Worm (Caenorhabditis elegans) whole organism, L1 larva: ENCODE data around the gene sptl-1.
"Not testable (repeated sequence)": the region's sequence is repeated elsewhere in the genome, so short reads cannot be mapped to it uniquely, and the experiment has no call there.

Experiments used
- C34B4.2 ChIP-seq: sonication (generic microtip); optimal IDR thresholded peaks from 2 replicates; lab custom pipeline; 2017; ENCODE audit warnings: mild to moderate bottlenecking, missing genetic modification characterization, missing compliant biosample characterization
- F16B12.6 ChIP-seq: fragments of 150-350 bp; optimal IDR thresholded peaks from 2 replicates; lab custom pipeline; 2014; ENCODE audit warnings: missing biosample characterization, missing genetic modification characterization
- Y116A8C.19 ChIP-seq: sonication (generic microtip); optimal IDR thresholded peaks from 2 replicates; lab custom pipeline; 2016; ENCODE audit warnings: missing compliant biosample characterization, missing genetic modification characterization, borderline replicate concordance
- aha-1 ChIP-seq: fragments of 150-350 bp; optimal IDR thresholded peaks from 2 replicates; lab custom pipeline; 2014; ENCODE audit warnings: missing biosample characterization, missing genetic modification characterization
- aly-2 ChIP-seq: fragments of 150-350 bp; optimal IDR thresholded peaks from 2 replicates; lab custom pipeline; 2014; ENCODE audit warnings: missing biosample characterization, missing genetic modification characterization
- ceh-8 ChIP-seq: fragments of 200-800 bp; sonication (Bioruptor generic); optimal IDR thresholded peaks from 2 replicates; lab custom pipeline; 2018; ENCODE audit warnings: mild to moderate bottlenecking, missing genetic modification characterization, moderate library complexity, missing compliant biosample characterization
- ceh-82 ChIP-seq, 3 experiments: fragments of 150-350 bp in 1 of 3; sonication (generic microtip) in 2 of 3; optimal IDR thresholded peaks; 2 replicates each; lab custom pipeline; 2014 to 2017; ENCODE audit warnings: missing biosample characterization in 3 of 3, missing genetic modification characterization in 3 of 3
- ceh-90 ChIP-seq: sonication (generic microtip); optimal IDR thresholded peaks from 2 replicates; lab custom pipeline; 2016; ENCODE audit warnings: missing genetic modification characterization, missing compliant biosample characterization
- efl-1 ChIP-seq, 4 experiments: fragments of 150-350 bp; optimal IDR thresholded peaks in 3 of 4; peaks in 1 of 4; 1 replicate in 1 of 4; 2 replicates in 3 of 4; lab custom pipeline; 2014; ENCODE audit warnings: missing biosample characterization in 2 of 4, missing genetic modification characterization in 2 of 4, missing genetic modification reagents in 2 of 4
- efl-3 ChIP-seq: fragments of 200-800 bp; sonication (Bioruptor generic); optimal IDR thresholded peaks from 2 replicates; lab custom pipeline; 2018; ENCODE audit warnings: mild to moderate bottlenecking, missing genetic modification characterization, missing compliant biosample characterization
- elt-3 ChIP-seq, 6 experiments: fragments of 150-350 bp in 1 of 6; sonication (generic microtip); optimal IDR thresholded peaks; 2 replicates each; lab custom pipeline; 2017 to 2018; ENCODE audit warnings: missing biosample characterization in 6 of 6, missing genetic modification characterization in 6 of 6, inconsistent platforms in 1 of 6
- fkh-8 ChIP-seq: sonication (generic microtip); optimal IDR thresholded peaks from 2 replicates; lab custom pipeline; 2016; ENCODE audit warnings: mild to moderate bottlenecking, missing genetic modification characterization, missing compliant biosample characterization
- hlh-4 ChIP-seq: sonication (generic microtip); optimal IDR thresholded peaks from 2 replicates; lab custom pipeline; 2016; ENCODE audit warnings: mild to moderate bottlenecking, missing genetic modification characterization, missing compliant biosample characterization
- hpl-2 ChIP-seq: fragments of 150-350 bp; optimal IDR thresholded peaks from 2 replicates; lab custom pipeline; 2014; ENCODE audit warnings: missing biosample characterization, missing genetic modification reagents, missing genetic modification characterization
- irx-1 ChIP-seq: sonication (generic microtip); optimal IDR thresholded peaks from 2 replicates; lab custom pipeline; 2016; ENCODE audit warnings: missing genetic modification characterization, missing compliant biosample characterization
- isw-1 ChIP-seq: fragments of 200-800 bp; sonication (Bioruptor generic); IDR thresholded peaks from 2 replicates; pipeline ENCODE4 v1.3.6; 2022; ENCODE audit warnings: missing genetic modification characterization, missing compliant biosample characterization
- jun-1 ChIP-seq: fragments of 150-350 bp; optimal IDR thresholded peaks from 2 replicates; lab custom pipeline; 2014; ENCODE audit warnings: missing biosample characterization, missing genetic modification reagents, missing genetic modification characterization
- lin-14 ChIP-seq: fragments of 200-800 bp; sonication (Bioruptor generic); optimal IDR thresholded peaks from 2 replicates; lab custom pipeline; 2018; ENCODE audit warnings: mild to moderate bottlenecking, missing genetic modification characterization, moderate library complexity, missing compliant biosample characterization
- lin-39 ChIP-seq: fragments of 150-350 bp; optimal IDR thresholded peaks from 2 replicates; lab custom pipeline; 2014; ENCODE audit warnings: missing biosample characterization, missing genetic modification reagents, missing genetic modification characterization
- lsy-2 ChIP-seq, 2 experiments: fragments of 150-350 bp; optimal IDR thresholded peaks; 2 replicates each; lab custom pipeline; 2014; ENCODE audit warnings: missing biosample characterization in 2 of 2, missing genetic modification characterization in 2 of 2
- mab-9 ChIP-seq: fragments of 200-800 bp; sonication (Bioruptor generic); IDR thresholded peaks from 2 replicates; pipeline ENCODE4 v1.3.6; 2022; ENCODE audit warnings: missing genetic modification reagents, missing genetic modification characterization, missing compliant biosample characterization
- mep-1 ChIP-seq: fragments of 150-350 bp; optimal IDR thresholded peaks from 2 replicates; lab custom pipeline; 2014; ENCODE audit warnings: missing biosample characterization, missing genetic modification characterization
- nhr-12 ChIP-seq: sonication (generic microtip); optimal IDR thresholded peaks from 2 replicates; lab custom pipeline; 2017; ENCODE audit warnings: missing biosample characterization, missing genetic modification characterization
- nhr-71 ChIP-seq: sonication (generic microtip); optimal IDR thresholded peaks from 2 replicates; lab custom pipeline; 2016; ENCODE audit warnings: mild to moderate bottlenecking, missing genetic modification characterization, moderate library complexity, missing compliant biosample characterization
- nhr-76 ChIP-seq: sonication (generic microtip); optimal IDR thresholded peaks from 2 replicates; lab custom pipeline; 2017; ENCODE audit warnings: missing biosample characterization, missing genetic modification characterization
- nhr-77 ChIP-seq: fragments of 150-350 bp; optimal IDR thresholded peaks from 2 replicates; lab custom pipeline; 2014; ENCODE audit warnings: missing biosample characterization, missing genetic modification characterization
- nhr-85 ChIP-seq: sonication (generic microtip); peaks from one replicate; lab custom pipeline; 2016; ENCODE audit warnings: missing genetic modification characterization, inconsistent platforms, missing compliant biosample characterization
- pqm-1 ChIP-seq: sonication (generic microtip); optimal IDR thresholded peaks from 3 replicates; lab custom pipeline; 2017; ENCODE audit warnings: missing biosample characterization, missing genetic modification characterization
- rnt-1 ChIP-seq: sonication (generic microtip); optimal IDR thresholded peaks from 2 replicates; lab custom pipeline; 2016; ENCODE audit warnings: mild to moderate bottlenecking, missing genetic modification characterization, moderate library complexity, missing compliant biosample characterization
- tbx-2 ChIP-seq: sonication (generic microtip); optimal IDR thresholded peaks from 2 replicates; lab custom pipeline; 2016; ENCODE audit warnings: missing genetic modification characterization, missing compliant biosample characterization
- unc-86 ChIP-seq: sonication (generic microtip); optimal IDR thresholded peaks from 2 replicates; lab custom pipeline; 2016; ENCODE audit warnings: missing genetic modification characterization, missing compliant biosample characterization
- vab-15 ChIP-seq: sonication (generic microtip); optimal IDR thresholded peaks from 2 replicates; lab custom pipeline; 2017; ENCODE audit warnings: missing genotype, mild to moderate bottlenecking, missing genetic modification characterization, missing compliant biosample characterization
- xbp-1 ChIP-seq: sonication (generic microtip); optimal IDR thresholded peaks from 2 replicates; lab custom pipeline; 2016; ENCODE audit warnings: missing genetic modification characterization, missing compliant biosample characterization
- zag-1 ChIP-seq: fragments of 150-350 bp; optimal IDR thresholded peaks from 2 replicates; lab custom pipeline; 2014; ENCODE audit warnings: missing biosample characterization, missing genetic modification characterization
- zip-4 ChIP-seq: fragments of 200-800 bp; sonication (Bioruptor generic); optimal IDR thresholded peaks from 2 replicates; lab custom pipeline; 2018; ENCODE audit warnings: mild to moderate bottlenecking, missing genetic modification characterization, moderate library complexity, missing compliant biosample characterization
- ztf-11 ChIP-seq, 2 experiments: sonication (generic microtip); optimal IDR thresholded peaks; 2 replicates each; lab custom pipeline; 2016 to 2017; ENCODE audit warnings: missing genetic modification characterization in 2 of 2, missing biosample characterization in 1 of 2, missing compliant biosample characterization in 1 of 2
- ztf-4 ChIP-seq: fragments of 150-350 bp; optimal IDR thresholded peaks from 2 replicates; lab custom pipeline; 2014; ENCODE audit warnings: missing biosample characterization, missing genetic modification characterization

Gene sptl-1

ce11 chrII:97992-98763 lies 46.7 kb downstream of the sptl-1 start, which contains the start of the genes luc-7L3 and sftb-6 (continued):
- TF ChIP-seq fkh-8 (tag; lab: Kevin White, UChicago) (peak; percentile 76), nhr-77 (peak; percentile 24), ztf-11 (tag; optimal IDR thresholded peaks at IDR 0.05; lab: Kevin White, UChicago) (peak in 1 of 2 experiments; percentile 24), lsy-2 (tag; optimal IDR thresholded peaks at IDR 0.05; lab: Kevin White, UChicago) (peak; percentile 74 to 81), ceh-8 (GFP tag; lab: Kevin White, UChicago) (peak; percentile 38), unc-86 (tag; lab: Kevin White, UChicago) (peak; percentile 53)

- not testable (repeated sequence) for TF ChIP-seq vab-15 (tag; lab: Kevin White, UChicago); nhr-12 (tag; lab: Kevin White, UChicago); ceh-82 (tag; optimal IDR thresholded peaks at IDR 0.05; lab: Kevin White, UChicago)
Measured at ce11 chrII:98894-99293, 47.4 kb downstream of the sptl-1 start, which contains the start of gene C50D2.10. TSS of gene C50D2.10 (plus strand) at chrII:99138.

- TF ChIP-seq ceh-82 (tag; optimal IDR thresholded peaks at IDR 0.05; lab: Kevin White, UChicago) (no peak), elt-3 (tag; optimal IDR thresholded peaks at IDR 0.05; lab: Kevin White, UChicago) (no peak), efl-3 (GFP tag; lab: Kevin White, UChicago) (no peak), lin-14 (GFP tag; lab: Kevin White, UChicago) (no peak), F16B12.6 (tag; lab: Kevin White, UChicago) (no peak), unc-86 (tag; lab: Kevin White, UChicago) (no peak), hlh-4 (tag; lab: Kevin White, UChicago) (no peak), zag-1 (tag; lab: Kevin White, UChicago) (no peak), mep-1 (tag; lab: Kevin White, UChicago) (no peak), nhr-76 (tag; lab: Kevin White, UChicago) (no peak), nhr-85 (no peak)
Measured at ce11 chrII:101176-101575, 49.7 kb downstream of the sptl-1 start.

ce11 chrII:104234-104633 lies 52.8 kb downstream of the sptl-1 start, which contains the start of gene col-68:
TSS of gene col-68 (plus strand) at chrII:104534.
- TF ChIP-seq Y116A8C.19 (tag; lab: Kevin White, UChicago) = no peak

ce11 chrII:105327-105882 lies 54.0 kb downstream of the sptl-1 start:
- TF ChIP-seq nhr-71 (tag; lab: Kevin White, UChicago) (no peak), tbx-2 (tag; lab: Kevin White, UChicago) (no peak), mab-9 (no peak), efl-1 (optimal IDR thresholded peaks at IDR 0.05; lab: Kevin White, UChicago) (no peak), efl-1 (GFP tag; optimal IDR thresholded peaks at IDR 0.05 in 1 of 2; lab: Kevin White, UChicago) (peak in 1 of 2 experiments; percentile 34), pqm-1 (no peak), ceh-90 (no peak), zip-4 (no peak), ztf-4 (tag; lab: Kevin White, UChicago) (no peak), lsy-2 (tag; optimal IDR thresholded peaks at IDR 0.05; lab: Kevin White, UChicago) (no peak)
- TF ChIP-seq, all 84 proteins: peak for 1

DNA sequence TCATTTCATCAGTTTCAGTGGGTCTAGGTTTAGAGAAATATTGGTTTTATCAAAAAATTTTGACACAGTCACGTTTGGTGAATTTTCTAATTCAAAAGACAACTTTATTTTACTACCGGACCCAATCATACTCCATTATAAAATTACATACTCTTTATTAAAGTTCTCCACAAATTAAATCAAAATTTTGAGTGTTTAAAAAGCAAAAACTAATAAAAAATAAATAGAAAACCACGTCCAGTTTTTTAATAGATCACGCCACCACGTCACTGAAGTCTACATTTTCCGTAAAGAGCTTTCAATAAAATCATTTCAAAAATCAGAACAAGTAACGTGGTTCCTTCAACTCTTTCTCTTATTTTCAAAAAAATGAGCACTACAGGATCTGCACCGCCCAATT lies 54.4 kb downstream of the sptl-1 start, which contains the start of gene txt-1:
TSS of gene txt-1 (plus strand) at position 301 of the 400 bp plus-strand sequence.
- no peak for TF ChIP-seq zag-1 (tag; lab: Kevin White, UChicago)
- TF ChIP-seq ztf-4 (tag; lab: Kevin White, UChicago) = no peak
- no peak for TF ChIP-seq hpl-2 (GFP tag; lab: Kevin White, UChicago)
- TF ChIP-seq aha-1 = no peak
- no peak for TF ChIP-seq lin-39 (tag; lab: Kevin White, UChicago)
- no peak for TF ChIP-seq nhr-71 (tag; lab: Kevin White, UChicago)
- TF ChIP-seq aly-2 (tag; lab: Kevin White, UChicago) = no peak
- no peak for TF ChIP-seq rnt-1 (tag; lab: Kevin White, UChicago)
- TF ChIP-seq irx-1 = no peak
- TF ChIP-seq C34B4.2 (tag; lab: Kevin White, UChicago) = no peak
- TF ChIP-seq nhr-12 (tag; lab: Kevin White, UChicago) = no peak
- TF ChIP-seq vab-15 (tag; lab: Kevin White, UChicago) = no peak
- TF ChIP-seq isw-1 (GFP tag; lab: Robert Waterston, UW) = no peak
- no peak for TF ChIP-seq xbp-1
- no peak for TF ChIP-seq jun-1 (tag; lab: Kevin White, UChicago)
